Worm (Caenorhabditis elegans) whole organism, midembryonic: ENCODE data around the gene cpna-5.

ENCODE experiments used
- flt-1 ChIP-seq: fragments of 200-800 bp; sonication (Bioruptor generic); IDR thresholded peaks from 2 replicates; pipeline ENCODE4 v1.3.6; 2022; ENCODE audit warnings: missing genetic modification characterization, missing compliant biosample characterization
- klf-2 ChIP-seq: fragments of 200-800 bp; sonication (Bioruptor generic); conservative IDR thresholded peaks from 2 replicates; pipeline ENCODE4 v1.3.6; 2022; ENCODE audit warnings: missing genetic modification reagents, missing genetic modification characterization, missing compliant biosample characterization
- med-1 ChIP-seq: sonication (generic microtip); optimal IDR thresholded peaks from 2 replicates; lab custom pipeline; 2017; ENCODE audit warnings: missing genetic modification characterization, mild to moderate bottlenecking, missing compliant biosample characterization, antibody characterized with exemption, missing genetic modification reagents; ENCODE audit not compliant: insufficient read depth
- tab-1 ChIP-seq: fragments of 200-800 bp; sonication (Bioruptor generic); IDR thresholded peaks from 2 replicates; pipeline ENCODE4 v1.3.6; 2022; ENCODE audit warnings: missing genetic modification characterization, missing compliant biosample characterization
- ztf-29 ChIP-seq: fragments of 200-800 bp; sonication (Bioruptor generic); IDR thresholded peaks from 2 replicates; pipeline ENCODE4 v1.3.6; 2022; ENCODE audit warnings: missing genetic modification reagents, missing genetic modification characterization, missing compliant biosample characterization

- TF ChIP-seq med-1 (GFP tag; lab: Kevin White, UChicago) = no peak
- TF ChIP-seq klf-2 (GFP tag; lab: Robert Waterston, UW) = no peak
- no peak for TF ChIP-seq ztf-29
- TF ChIP-seq flt-1 (GFP tag; lab: Robert Waterston, UW) = no peak
- no peak for TF ChIP-seq tab-1 (GFP tag; lab: Robert Waterston, UW)
Measured at ce11 chrII:7682488-7682887, 35.9 kb downstream of the cpna-5 start.
